Fruit fly (Drosophila melanogaster) whole organism, adult: ENCODE data around the gene Vps60.

Experiments used
- CG12768 ChIP-seq: fragments of 200-800 bp; sonication (Bioruptor generic); optimal IDR thresholded peaks from 2 replicates; lab custom pipeline; 2017; ENCODE audit warnings: missing biosample characterization, missing genetic modification characterization, mild to moderate bottlenecking, moderate library complexity, missing genetic modification reagents
- CG14711 ChIP-seq: fragments of 200-800 bp; sonication (Bioruptor generic); optimal IDR thresholded peaks from 2 replicates; lab custom pipeline; 2018; ENCODE audit warnings: missing biosample characterization, mild to moderate bottlenecking, missing genetic modification characterization, moderate library complexity
- CG1620 ChIP-seq: fragments of 200-800 bp; sonication (Bioruptor generic); optimal IDR thresholded peaks from 2 replicates; lab custom pipeline; 2016; ENCODE audit warnings: missing biosample characterization, missing genetic modification characterization
- CG33017 ChIP-seq: fragments of 200-800 bp; sonication (Bioruptor generic); optimal IDR thresholded peaks from 2 replicates; lab custom pipeline; 2018; ENCODE audit warnings: missing biosample characterization, mild to moderate bottlenecking, missing genetic modification characterization, moderate library complexity
- CG7101 ChIP-seq: fragments of 200-800 bp; sonication (Bioruptor generic); optimal IDR thresholded peaks from 2 replicates; lab custom pipeline; 2018; ENCODE audit warnings: missing biosample characterization, mild to moderate bottlenecking, missing genetic modification characterization, moderate library complexity
- Hr96 ChIP-seq: fragments of 200-800 bp; sonication (Bioruptor generic); optimal IDR thresholded peaks from 2 replicates; lab custom pipeline; 2016; ENCODE audit warnings: missing biosample characterization, missing genetic modification characterization
- Mnt ChIP-seq: fragments of 200-800 bp; sonication (Bioruptor generic); optimal IDR thresholded peaks from 2 replicates; lab custom pipeline; 2016; ENCODE audit warnings: missing biosample characterization, mild to moderate bottlenecking, missing genetic modification characterization
- bab1 ChIP-seq: fragments of 200-800 bp; sonication (Bioruptor generic); optimal IDR thresholded peaks from 3 replicates; lab custom pipeline; 2019; ENCODE audit warnings: missing biosample characterization, mild to moderate bottlenecking, missing genetic modification characterization, moderate library complexity
- cic ChIP-seq: fragments of 200-800 bp; sonication (Bioruptor generic); optimal IDR thresholded peaks from 2 replicates; lab custom pipeline; 2017; ENCODE audit warnings: missing biosample characterization, mild to moderate bottlenecking, missing genetic modification characterization, moderate library complexity
- kay ChIP-seq: fragments of 200-800 bp; sonication (Bioruptor generic); peaks from one replicate; lab custom pipeline; 2016; ENCODE audit warnings: missing biosample characterization, missing genetic modification characterization, borderline replicate concordance
- ovo ChIP-seq: fragments of 200-800 bp; sonication (Bioruptor generic); optimal IDR thresholded peaks from 2 replicates; lab custom pipeline; 2016; ENCODE audit warnings: missing biosample characterization, missing genetic modification characterization
- pad ChIP-seq: fragments of 200-800 bp; sonication (Bioruptor generic); optimal IDR thresholded peaks from 3 replicates; lab custom pipeline; 2017; ENCODE audit warnings: missing biosample characterization, missing genetic modification characterization, mild to moderate bottlenecking, moderate library complexity, missing genetic modification reagents
- tj ChIP-seq: fragments of 200-800 bp; sonication (Bioruptor generic); optimal IDR thresholded peaks from 3 replicates; lab custom pipeline; 2017; ENCODE audit warnings: missing biosample characterization, mild to moderate bottlenecking, missing genetic modification characterization, moderate library complexity
- toe ChIP-seq: fragments of 200-800 bp; sonication (Bioruptor generic); optimal IDR thresholded peaks from 2 replicates; lab custom pipeline; 2016; ENCODE audit warnings: missing biosample characterization, missing genetic modification characterization

DNA sequence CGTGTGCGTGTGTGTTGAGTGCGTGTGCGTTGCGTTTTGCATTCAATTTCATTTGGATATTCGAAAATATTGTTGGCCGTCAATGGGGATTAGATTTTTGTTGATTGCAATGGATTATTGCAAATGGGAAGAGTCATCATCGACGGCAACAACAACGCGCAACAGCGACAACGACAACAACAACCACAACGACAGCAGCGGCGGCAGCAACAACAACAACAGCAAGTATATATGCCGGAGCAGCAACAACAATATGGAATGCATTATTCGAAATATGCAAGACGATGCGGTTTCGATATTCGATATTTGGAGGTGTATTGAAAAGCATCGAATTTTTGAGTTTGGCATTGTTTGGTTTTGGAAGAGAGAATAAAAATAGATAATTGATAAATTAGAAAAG lies 20.6 kb upstream of the Vps60 start:
- TF ChIP-seq CG14711 (tag; lab: Kevin White, UChicago) (no peak), CG12768 (no peak), cic (GFP tag; lab: Kevin White, UChicago) (no peak), pad (GFP tag; lab: Kevin White, UChicago) (no peak), Mnt (GFP tag; lab: Kevin White, UChicago) (no peak), bab1 (GFP tag; lab: Kevin White, UChicago) (no peak), CG1620 (GFP tag; lab: Kevin White, UChicago) (no peak), CG33017 (tag; lab: Kevin White, UChicago) (no peak), toe (GFP tag; lab: Kevin White, UChicago) (no peak), tj (GFP tag; lab: Kevin White, UChicago) (no peak), ovo (GFP tag; lab: Kevin White, UChicago) (no peak), CG7101 (tag; lab: Kevin White, UChicago) (no peak), Hr96 (no peak), kay (GFP tag; lab: Kevin White, UChicago) (no peak)
